Worm (Caenorhabditis elegans) whole organism, L2 larva: ENCODE measurements around the gene nbs-1.

Source experiments
- C34F6.9 ChIP-seq: fragments of 150-350 bp; optimal IDR thresholded peaks from 2 replicates; lab custom pipeline; 2014; ENCODE audit warnings: missing biosample characterization, missing genetic modification characterization
- F13H6.1 ChIP-seq: sonication (generic microtip); optimal IDR thresholded peaks from 2 replicates; lab custom pipeline; 2016; ENCODE audit warnings: missing genetic modification characterization, missing compliant biosample characterization
- Y55F3AM.14 ChIP-seq: fragments of 200-800 bp; sonication (Bioruptor generic); optimal IDR thresholded peaks from 2 replicates; lab custom pipeline; 2018; ENCODE audit warnings: mild to moderate bottlenecking, missing genetic modification characterization, missing compliant biosample characterization
- alr-1 ChIP-seq: fragments of 150-350 bp; optimal IDR thresholded peaks from 2 replicates; lab custom pipeline; 2014; ENCODE audit warnings: missing biosample characterization, missing genetic modification characterization
- ama-1 ChIP-seq: fragments of 150-350 bp; optimal IDR thresholded peaks from 2 replicates; lab custom pipeline; 2018; ENCODE audit warnings: inconsistent platforms
- ceh-16 ChIP-seq: fragments of 150-350 bp; optimal IDR thresholded peaks from 2 replicates; lab custom pipeline; 2014; ENCODE audit warnings: missing biosample characterization, missing genetic modification characterization
- ceh-82 ChIP-seq: fragments of 150-350 bp; optimal IDR thresholded peaks from 2 replicates; lab custom pipeline; 2014; ENCODE audit warnings: missing biosample characterization, missing genetic modification characterization
- crh-2 ChIP-seq: sonication (generic microtip); optimal IDR thresholded peaks from 2 replicates; lab custom pipeline; 2017; ENCODE audit warnings: missing biosample characterization, missing genetic modification characterization
- dmd-4 ChIP-seq: sonication (generic microtip); optimal IDR thresholded peaks from 2 replicates; lab custom pipeline; 2017; ENCODE audit warnings: missing biosample characterization, missing genetic modification characterization
- fos-1 ChIP-seq: fragments of 150-350 bp; optimal IDR thresholded peaks from 2 replicates; lab custom pipeline; 2014; ENCODE audit warnings: missing biosample characterization, missing genetic modification characterization
- gmeb-1 ChIP-seq: fragments of 150-350 bp; optimal IDR thresholded peaks from 2 replicates; lab custom pipeline; 2014; ENCODE audit warnings: missing biosample characterization, missing genetic modification characterization
- lin-11 ChIP-seq: fragments of 150-350 bp; sonication (generic microtip); optimal IDR thresholded peaks from 2 replicates; lab custom pipeline; 2014; ENCODE audit warnings: missing biosample characterization, missing genetic modification characterization, inconsistent platforms, mixed read lengths
- lin-13 ChIP-seq: fragments of 150-350 bp; optimal IDR thresholded peaks from 2 replicates; lab custom pipeline; 2014; ENCODE audit warnings: missing biosample characterization, missing genetic modification reagents, missing genetic modification characterization
- lin-39 ChIP-seq: fragments of 150-350 bp; optimal IDR thresholded peaks from 2 replicates; lab custom pipeline; 2014; ENCODE audit warnings: missing biosample characterization, missing genetic modification reagents, missing genetic modification characterization
- lsy-2 ChIP-seq, 2 experiments: fragments of 150-350 bp in 1 of 2; sonication (generic microtip) in 1 of 2; optimal IDR thresholded peaks; 2 replicates each; lab custom pipeline; 2014 to 2017; ENCODE audit warnings: missing biosample characterization in 2 of 2, missing genetic modification characterization in 2 of 2
- mab-5 ChIP-seq: fragments of 150-350 bp; optimal IDR thresholded peaks from 2 replicates; lab custom pipeline; 2014; ENCODE audit warnings: missing biosample characterization, missing genetic modification characterization
- mdl-1 ChIP-seq, 2 experiments: fragments of 150-350 bp in 1 of 2; sonication (generic microtip) in 1 of 2; optimal IDR thresholded peaks; 2 replicates each; lab custom pipeline; 2017; ENCODE audit warnings: missing biosample characterization in 2 of 2, missing genetic modification characterization in 2 of 2
- nhr-10 ChIP-seq: sonication (generic microtip); optimal IDR thresholded peaks from 2 replicates; lab custom pipeline; 2017; ENCODE audit warnings: missing biosample characterization, missing genetic modification characterization
- nhr-11 ChIP-seq: fragments of 150-350 bp; optimal IDR thresholded peaks from 2 replicates; lab custom pipeline; 2014; ENCODE audit warnings: missing biosample characterization, missing genetic modification characterization
- nhr-129 ChIP-seq: fragments of 150-350 bp; optimal IDR thresholded peaks from 2 replicates; lab custom pipeline; 2014; ENCODE audit warnings: missing biosample characterization, missing genetic modification characterization
- nhr-21 ChIP-seq: fragments of 150-350 bp; optimal IDR thresholded peaks from 2 replicates; lab custom pipeline; 2014; ENCODE audit warnings: missing biosample characterization, missing genetic modification characterization
- nhr-23 ChIP-seq: fragments of 150-350 bp; optimal IDR thresholded peaks from 2 replicates; lab custom pipeline; 2014; ENCODE audit warnings: missing biosample characterization, missing genetic modification reagents, missing genetic modification characterization
- nhr-237 ChIP-seq: fragments of 150-350 bp; optimal IDR thresholded peaks from 2 replicates; lab custom pipeline; 2014; ENCODE audit warnings: missing biosample characterization, missing genetic modification characterization
- nhr-25 ChIP-seq: fragments of 150-350 bp; sonication (generic microtip); optimal IDR thresholded peaks from 3 replicates; lab custom pipeline; 2014; ENCODE audit warnings: missing biosample characterization, missing genetic modification characterization
- nhr-6 ChIP-seq: fragments of 150-350 bp; optimal IDR thresholded peaks from 2 replicates; lab custom pipeline; 2014; ENCODE audit warnings: missing biosample characterization, missing genetic modification characterization
- sem-4 ChIP-seq: fragments of 150-350 bp; optimal IDR thresholded peaks from 2 replicates; lab custom pipeline; 2014; ENCODE audit warnings: missing biosample characterization, missing genetic modification reagents, missing genetic modification characterization
- skn-1 ChIP-seq: sonication (generic microtip); optimal IDR thresholded peaks from 2 replicates; lab custom pipeline; 2017; ENCODE audit warnings: missing biosample characterization, missing genetic modification characterization
- sma-3 ChIP-seq: sonication (generic microtip); optimal IDR thresholded peaks from 2 replicates; lab custom pipeline; 2016; ENCODE audit warnings: missing genetic modification reagents, missing genetic modification characterization, missing compliant biosample characterization
- sma-9 ChIP-seq, 2 experiments: fragments of 150-350 bp in 1 of 2; sonication (generic microtip) in 1 of 2; optimal IDR thresholded peaks; 2 replicates each; lab custom pipeline; 2014 to 2016; ENCODE audit warnings: missing genetic modification characterization in 2 of 2, mild to moderate bottlenecking in 1 of 2, missing biosample characterization in 1 of 2, missing compliant biosample characterization in 1 of 2, missing genetic modification reagents in 1 of 2, moderate library complexity in 1 of 2
- snpc-4 ChIP-seq: fragments of 150-350 bp; optimal IDR thresholded peaks from 2 replicates; lab custom pipeline; 2014; ENCODE audit warnings: missing biosample characterization, missing genetic modification characterization
- unc-39 ChIP-seq: fragments of 150-350 bp; optimal IDR thresholded peaks from 2 replicates; lab custom pipeline; 2014; ENCODE audit warnings: missing biosample characterization, missing genetic modification characterization
- unc-55 ChIP-seq: fragments of 150-350 bp; sonication (generic microtip); optimal IDR thresholded peaks from 3 replicates; lab custom pipeline; 2014; ENCODE audit warnings: missing biosample characterization, missing genetic modification reagents, missing genetic modification characterization
- unc-62 ChIP-seq: fragments of 150-350 bp; optimal IDR thresholded peaks from 2 replicates; lab custom pipeline; 2014; ENCODE audit warnings: missing biosample characterization, missing genetic modification reagents, missing genetic modification characterization
- ztf-1 ChIP-seq: fragments of 200-800 bp; sonication (Bioruptor generic); conservative IDR thresholded peaks from 2 replicates; pipeline ENCODE4 v1.3.6; 2022; ENCODE audit warnings: missing genetic modification characterization, missing compliant biosample characterization
- ztf-11 ChIP-seq: sonication (generic microtip); optimal IDR thresholded peaks from 2 replicates; lab custom pipeline; 2017; ENCODE audit warnings: missing biosample characterization, missing genetic modification characterization

nbs-1 gene

ce11 chrII:11050678-11051077 lies 45.6 kb downstream of the nbs-1 start:
- TF ChIP-seq nhr-237 (tag; lab: Kevin White, UChicago): no peak
- no peak for TF ChIP-seq alr-1 (tag; lab: Kevin White, UChicago)
- no peak for TF ChIP-seq sem-4
- TF ChIP-seq lin-11 (tag; lab: Kevin White, UChicago): no peak
- TF ChIP-seq nhr-25 (tag; lab: Kevin White, UChicago): no peak
- TF ChIP-seq ztf-1 (GFP tag; lab: Robert Waterston, UW): no peak
- no peak for TF ChIP-seq mab-5 (tag; lab: Kevin White, UChicago)
- no peak for TF ChIP-seq nhr-10
- TF ChIP-seq nhr-11 (tag; lab: Kevin White, UChicago): no peak
- TF ChIP-seq ceh-82 (tag; lab: Kevin White, UChicago): no peak
- no peak for TF ChIP-seq lin-39 (tag; lab: Kevin White, UChicago)
- no peak for TF ChIP-seq snpc-4 (tag; lab: Kevin White, UChicago)
- TF ChIP-seq F13H6.1 (tag; lab: Kevin White, UChicago): no peak
- no peak for TF ChIP-seq ceh-16 (tag; lab: Kevin White, UChicago)
- no peak for TF ChIP-seq ama-1 (lab: Kevin White, UChicago)
- no peak for TF ChIP-seq lsy-2 (tag; optimal IDR thresholded peaks at IDR 0.05; lab: Kevin White, UChicago)
- no peak for TF ChIP-seq C34F6.9 (tag; lab: Kevin White, UChicago)
- no peak for TF ChIP-seq dmd-4 (tag; lab: Kevin White, UChicago)
- no peak for TF ChIP-seq sma-3
- no peak for TF ChIP-seq gmeb-1

DNA sequence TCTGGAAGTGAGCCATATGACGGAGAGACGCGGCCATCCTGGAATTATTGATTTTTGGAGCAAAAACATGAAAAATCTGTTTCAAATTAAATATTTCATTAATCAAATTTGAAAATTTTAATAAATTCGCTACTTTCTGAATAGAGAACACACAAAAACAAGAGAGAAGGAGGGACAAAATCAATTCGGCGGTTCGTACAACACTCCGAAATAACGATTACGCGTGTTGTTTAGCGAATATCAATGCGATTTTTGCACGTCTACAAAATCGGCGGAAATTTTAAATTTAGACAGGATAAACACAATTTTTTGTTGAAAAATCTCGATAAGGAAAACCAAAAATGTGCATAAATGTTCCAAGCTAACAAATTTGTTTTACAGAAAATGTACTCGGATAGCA lies 46.4 kb downstream of the nbs-1 start, which contains the start of the genes sdhd-1 and ilkp-1:
TSS of gene sdhd-1 (minus strand) at position 38 of the 400 bp plus-strand sequence.
TSS of gene ilkp-1 (plus strand) at position 380 of the 400 bp plus-strand sequence.
- peak; percentile 39 for TF ChIP-seq nhr-129 (tag; lab: Kevin White, UChicago)
- TF ChIP-seq gmeb-1: peak; percentile 59
- TF ChIP-seq nhr-21 (tag; lab: Kevin White, UChicago): peak; percentile 8
- TF ChIP-seq unc-55 (GFP tag; lab: Kevin White, UChicago): peak; percentile 68
- TF ChIP-seq unc-39 (tag; lab: Kevin White, UChicago): no peak
- TF ChIP-seq sma-3: peak; percentile 22
- peak; percentile 86 for TF ChIP-seq crh-2
- no peak for TF ChIP-seq nhr-25 (tag; lab: Kevin White, UChicago)
- TF ChIP-seq nhr-23 (tag; lab: Kevin White, UChicago): no peak
- no peak for TF ChIP-seq ama-1 (lab: Kevin White, UChicago)
- TF ChIP-seq skn-1 (tag; lab: Kevin White, UChicago): no peak
- no peak for TF ChIP-seq nhr-237 (tag; lab: Kevin White, UChicago)
- TF ChIP-seq Y55F3AM.14: no peak
- peak in 1 of 2 experiments; percentile 75 for TF ChIP-seq lsy-2 (tag; optimal IDR thresholded peaks at IDR 0.05; lab: Kevin White, UChicago)
- TF ChIP-seq sma-9 (GFP tag; optimal IDR thresholded peaks at IDR 0.05; lab: Kevin White, UChicago): peak; percentile 34
- no peak for TF ChIP-seq sma-9 (tag; optimal IDR thresholded peaks at IDR 0.05; lab: Kevin White, UChicago)
- peak; percentile 15 for TF ChIP-seq fos-1
- no peak for TF ChIP-seq mab-5 (tag; lab: Kevin White, UChicago)
- peak; percentile 84 for TF ChIP-seq C34F6.9 (tag; lab: Kevin White, UChicago)
- TF ChIP-seq nhr-6: peak; percentile 25
- no peak for TF ChIP-seq lin-13
- TF ChIP-seq dmd-4 (tag; lab: Kevin White, UChicago): no peak
- no peak for TF ChIP-seq mdl-1 (tag; optimal IDR thresholded peaks at IDR 0.05; lab: Kevin White, UChicago)
- TF ChIP-seq sem-4: no peak

- no peak for TF ChIP-seq ceh-82 (tag; lab: Kevin White, UChicago)
Observed at ce11 chrII:11048930-11049329, 47.3 kb downstream of the nbs-1 start, which contains the start of gene F33A8.4. Gene F33A8.4, minus strand, starts transcription at chrII:11049030.

DNA sequence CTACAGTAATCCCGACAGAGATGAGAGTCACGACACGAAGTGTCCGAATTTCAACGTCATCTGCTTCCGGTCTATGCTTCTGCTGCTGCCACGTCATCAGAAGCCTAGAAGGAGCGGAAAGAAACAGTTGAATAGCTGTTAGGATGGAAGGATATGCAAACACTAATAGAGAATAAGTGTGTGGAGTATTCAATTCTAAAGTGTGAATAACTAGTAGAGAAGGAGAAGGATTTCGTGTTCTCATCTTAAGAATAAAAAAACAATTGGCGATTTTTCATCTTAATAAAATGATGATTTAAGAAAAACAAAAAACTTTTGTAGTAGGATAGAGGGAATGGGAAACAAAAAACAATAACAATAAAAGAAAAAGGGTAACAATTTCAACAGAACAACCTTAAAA lies 50.4 kb downstream of the nbs-1 start, which contains the start of gene col-83:
TSS of gene col-83 (minus strand) at position 101 of the 400 bp plus-strand sequence.
- no peak for TF ChIP-seq ceh-82 (tag; lab: Kevin White, UChicago)
- TF ChIP-seq crh-2: no peak
- TF ChIP-seq mab-5 (tag; lab: Kevin White, UChicago): no peak
- TF ChIP-seq unc-62: no peak
- TF ChIP-seq lsy-2 (tag; optimal IDR thresholded peaks at IDR 0.05; lab: Kevin White, UChicago): no peak
- no peak for TF ChIP-seq ztf-11 (tag; lab: Kevin White, UChicago)
- no peak for TF ChIP-seq snpc-4 (tag; lab: Kevin White, UChicago)
